Worm (Caenorhabditis elegans) whole organism, early embryonic: ENCODE results near the gene srx-122.

Experiments used
- B0310.2 ChIP-seq: sonication (generic microtip); optimal IDR thresholded peaks from 2 replicates; lab custom pipeline; 2016; ENCODE audit warnings: mild to moderate bottlenecking, missing genetic modification characterization, missing compliant biosample characterization
- F13C5.2 ChIP-seq: sonication (generic microtip); optimal IDR thresholded peaks from 2 replicates; lab custom pipeline; 2017; ENCODE audit warnings: mild to moderate bottlenecking, missing genetic modification characterization, inconsistent platforms, missing compliant biosample characterization
- aly-1 ChIP-seq: sonication (generic microtip); optimal IDR thresholded peaks from 2 replicates; lab custom pipeline; 2016; ENCODE audit warnings: missing genetic modification characterization, missing compliant biosample characterization
- ama-1 ChIP-seq: fragments of 150-350 bp; optimal IDR thresholded peaks from 2 replicates; lab custom pipeline; 2014
- ceh-13 ChIP-seq: fragments of 200-800 bp; sonication (Bioruptor generic); optimal IDR thresholded peaks from 2 replicates; lab custom pipeline; 2018; ENCODE audit warnings: mild to moderate bottlenecking, missing genetic modification characterization, missing compliant biosample characterization
- ceh-36 ChIP-seq: sonication (generic microtip); optimal IDR thresholded peaks from 2 replicates; lab custom pipeline; 2016; ENCODE audit warnings: missing genetic modification characterization, inconsistent platforms, missing compliant biosample characterization
- ets-7 ChIP-seq: sonication (generic microtip); optimal IDR thresholded peaks from 2 replicates; lab custom pipeline; 2016; ENCODE audit warnings: missing genotype, missing genetic modification characterization, missing compliant biosample characterization
- flt-1 ChIP-seq: fragments of 200-800 bp; sonication (Bioruptor generic); IDR thresholded peaks from 2 replicates; pipeline ENCODE4 v1.3.6; 2022; ENCODE audit warnings: missing genetic modification characterization, missing compliant biosample characterization
- hmbx-1 ChIP-seq: sonication (generic microtip); optimal IDR thresholded peaks from 2 replicates; lab custom pipeline; 2016; ENCODE audit warnings: mild to moderate bottlenecking, missing genetic modification characterization, missing compliant biosample characterization
- hmg-4 ChIP-seq: fragments of 200-800 bp; sonication (Bioruptor generic); optimal IDR thresholded peaks from 2 replicates; lab custom pipeline; 2018; ENCODE audit warnings: mild to moderate bottlenecking, missing genetic modification characterization, missing compliant biosample characterization
- hnd-1 ChIP-seq: sonication (generic microtip); optimal IDR thresholded peaks from 2 replicates; lab custom pipeline; 2016; ENCODE audit warnings: missing genetic modification characterization, missing compliant biosample characterization
- pes-1 ChIP-seq: fragments of 200-800 bp; sonication (Bioruptor generic); IDR thresholded peaks from 2 replicates; pipeline ENCODE4 v1.3.6; 2022; ENCODE audit warnings: missing genetic modification reagents, missing genetic modification characterization, missing compliant biosample characterization
- scrt-1 ChIP-seq: fragments of 200-800 bp; sonication (Bioruptor generic); IDR thresholded peaks from 2 replicates; pipeline ENCODE4 v1.3.6; 2022; ENCODE audit warnings: missing genetic modification characterization, missing compliant biosample characterization
- sea-1 ChIP-seq: fragments of 200-800 bp; sonication (Bioruptor generic); conservative IDR thresholded peaks from 2 replicates; pipeline ENCODE4 v1.3.6; 2022; ENCODE audit warnings: missing genetic modification characterization, missing compliant biosample characterization
- tbx-11 ChIP-seq: fragments of 200-800 bp; sonication (Bioruptor generic); IDR thresholded peaks from 2 replicates; pipeline ENCODE4 v1.3.6; 2022; ENCODE audit warnings: missing genetic modification characterization, missing compliant biosample characterization
- tbx-37 ChIP-seq: fragments of 200-800 bp; sonication (Bioruptor generic); conservative IDR thresholded peaks from 2 replicates; pipeline ENCODE4 v1.3.6; 2022; ENCODE audit warnings: missing genetic modification reagents, missing genetic modification characterization, missing compliant biosample characterization
- tra-4 ChIP-seq: sonication (generic microtip); optimal IDR thresholded peaks from 2 replicates; lab custom pipeline; 2017; ENCODE audit warnings: missing genetic modification characterization, missing compliant biosample characterization

Gene srx-122

DNA sequence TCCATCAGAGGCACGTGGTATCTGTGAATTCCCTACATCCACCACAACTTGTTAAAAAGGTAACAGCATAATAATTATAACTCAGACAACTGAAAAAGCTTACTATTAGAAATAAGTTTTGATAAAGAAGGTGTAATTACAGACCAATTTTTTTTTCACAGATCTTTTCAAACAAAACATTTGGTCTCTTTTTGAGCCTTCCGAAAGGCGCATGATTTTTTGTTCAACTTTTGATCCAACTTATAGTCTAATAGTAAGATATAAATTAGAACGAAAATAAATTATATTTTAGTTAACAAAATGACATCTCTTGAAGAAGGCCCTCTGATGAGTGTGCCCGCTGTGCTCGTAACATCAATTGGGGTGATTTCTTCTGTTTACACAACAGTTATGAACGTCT is 10.5 kb upstream of the srx-122 start, which contains the start of gene srbc-3:
TSS of gene srbc-3 (plus strand) at position 301 of the 400 bp plus-strand sequence.
- TF ChIP-seq aly-1 (tag; lab: Kevin White, UChicago) (no peak), scrt-1 (GFP tag; lab: Robert Waterston, UW) (no peak), ets-7 (tag; lab: Kevin White, UChicago) (no peak), tbx-11 (no peak), ama-1 (lab: Kevin White, UChicago) (no peak), ceh-36 (tag; lab: Kevin White, UChicago) (no peak), sea-1 (GFP tag; lab: Robert Waterston, UW) (no peak), B0310.2 (tag; lab: Kevin White, UChicago) (no peak), hnd-1 (tag; lab: Kevin White, UChicago) (no peak), tra-4 (no peak), hmbx-1 (tag; lab: Kevin White, UChicago) (no peak), tbx-37 (GFP tag; lab: Robert Waterston, UW) (no peak), F13C5.2 (tag; lab: Kevin White, UChicago) (no peak), ceh-13 (GFP tag; lab: Kevin White, UChicago) (no peak), flt-1 (GFP tag; lab: Robert Waterston, UW) (no peak), pes-1 (GFP tag; lab: Robert Waterston, UW) (no peak), hmg-4 (GFP tag; lab: Kevin White, UChicago) (no peak)

DNA sequence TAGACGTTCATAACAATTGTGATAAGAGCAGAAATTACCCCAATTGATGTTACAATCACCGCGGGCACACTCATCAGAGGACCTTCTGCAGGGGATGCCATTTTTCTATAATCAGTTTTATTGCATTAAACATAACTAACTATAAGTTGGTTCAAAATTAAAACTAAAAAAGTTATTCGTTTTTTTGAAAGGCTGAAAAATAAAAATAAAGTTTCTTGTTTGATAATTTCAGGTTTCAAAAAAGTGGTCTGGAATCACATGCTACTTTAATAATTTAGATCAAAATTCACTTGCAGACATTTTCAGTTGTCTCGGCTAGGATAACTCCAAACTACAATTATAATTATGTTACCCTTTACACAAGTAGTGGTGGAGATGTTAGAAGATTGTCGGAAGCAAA is 4.2 kb upstream of the srx-122 start, which contains the start of gene srbc-1:
TSS of gene srbc-1 (minus strand) at position 101 of the 400 bp plus-strand sequence.
- no peak for TF ChIP-seq ceh-36 (tag; lab: Kevin White, UChicago)
- no peak for TF ChIP-seq flt-1 (GFP tag; lab: Robert Waterston, UW)
- TF ChIP-seq ceh-13 (GFP tag; lab: Kevin White, UChicago) = no peak
- TF ChIP-seq hmg-4 (GFP tag; lab: Kevin White, UChicago) = no peak
- TF ChIP-seq hmbx-1 (tag; lab: Kevin White, UChicago) = no peak
- no peak for TF ChIP-seq tra-4
- no peak for TF ChIP-seq tbx-11
- TF ChIP-seq sea-1 (GFP tag; lab: Robert Waterston, UW) = no peak
- no peak for TF ChIP-seq B0310.2 (tag; lab: Kevin White, UChicago)
- TF ChIP-seq hnd-1 (tag; lab: Kevin White, UChicago) = no peak
- TF ChIP-seq aly-1 (tag; lab: Kevin White, UChicago) = no peak
- TF ChIP-seq tbx-37 (GFP tag; lab: Robert Waterston, UW) = no peak
- TF ChIP-seq ama-1 (lab: Kevin White, UChicago) = no peak
- no peak for TF ChIP-seq scrt-1 (GFP tag; lab: Robert Waterston, UW)
- no peak for TF ChIP-seq F13C5.2 (tag; lab: Kevin White, UChicago)
- TF ChIP-seq pes-1 (GFP tag; lab: Robert Waterston, UW) = no peak
- no peak for TF ChIP-seq ets-7 (tag; lab: Kevin White, UChicago)

DNA sequence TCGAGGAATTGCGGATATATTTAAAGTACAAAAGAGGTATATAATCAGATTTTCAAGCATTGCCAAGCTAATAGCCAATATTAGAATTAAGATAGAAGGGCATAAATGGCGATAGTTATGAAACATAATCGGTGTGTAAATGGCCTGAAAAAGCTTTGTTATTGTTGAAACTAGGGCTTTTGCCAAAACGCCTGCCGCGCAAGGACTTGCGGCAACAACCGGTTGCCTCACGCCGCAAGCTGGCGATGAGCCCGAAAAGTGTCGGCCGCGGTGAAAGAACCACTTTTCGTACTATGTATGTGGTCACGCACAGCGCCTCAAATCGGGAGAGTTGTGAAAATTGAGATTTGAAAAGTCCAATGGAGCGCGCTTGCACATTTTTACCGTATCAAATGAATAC is 1.8 kb upstream of the srx-122 start:
- no peak for TF ChIP-seq aly-1 (tag; lab: Kevin White, UChicago)
- TF ChIP-seq ceh-36 (tag; lab: Kevin White, UChicago) = no peak
- no peak for TF ChIP-seq ceh-13 (GFP tag; lab: Kevin White, UChicago)
- no peak for TF ChIP-seq hmbx-1 (tag; lab: Kevin White, UChicago)
- no peak for TF ChIP-seq tbx-11
- TF ChIP-seq scrt-1 (GFP tag; lab: Robert Waterston, UW) = no peak
- no peak for TF ChIP-seq tra-4
- no peak for TF ChIP-seq hnd-1 (tag; lab: Kevin White, UChicago)
- TF ChIP-seq F13C5.2 (tag; lab: Kevin White, UChicago) = no peak
- no peak for TF ChIP-seq hmg-4 (GFP tag; lab: Kevin White, UChicago)
- no peak for TF ChIP-seq tbx-37 (GFP tag; lab: Robert Waterston, UW)
- no peak for TF ChIP-seq sea-1 (GFP tag; lab: Robert Waterston, UW)
- no peak for TF ChIP-seq flt-1 (GFP tag; lab: Robert Waterston, UW)
- no peak for TF ChIP-seq pes-1 (GFP tag; lab: Robert Waterston, UW)
- TF ChIP-seq B0310.2 (tag; lab: Kevin White, UChicago) = no peak
- no peak for TF ChIP-seq ets-7 (tag; lab: Kevin White, UChicago)
- no peak for TF ChIP-seq ama-1 (lab: Kevin White, UChicago)

DNA sequence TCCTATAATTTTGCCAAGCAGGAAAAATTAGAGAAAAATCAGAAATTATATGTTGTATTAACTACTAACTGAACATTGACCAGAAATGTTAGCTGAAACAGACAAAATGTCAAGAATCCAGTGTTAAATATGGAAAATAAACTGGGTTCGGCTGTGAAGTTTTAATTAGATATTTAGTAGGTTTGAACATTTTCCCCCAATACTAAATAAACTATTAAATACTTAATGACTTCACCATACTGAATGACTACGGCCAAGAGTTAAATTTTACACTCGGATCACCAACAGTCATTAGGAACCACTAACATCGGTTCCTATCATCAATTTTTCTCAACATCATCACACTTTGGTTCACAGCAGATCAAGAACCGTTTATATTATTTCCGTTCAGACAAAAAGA is 2.3 kb downstream of the srx-122 start:
- TF ChIP-seq sea-1 (GFP tag; lab: Robert Waterston, UW) (no peak), tbx-11 (no peak), F13C5.2 (tag; lab: Kevin White, UChicago) (no peak), ama-1 (lab: Kevin White, UChicago) (no peak)

DNA sequence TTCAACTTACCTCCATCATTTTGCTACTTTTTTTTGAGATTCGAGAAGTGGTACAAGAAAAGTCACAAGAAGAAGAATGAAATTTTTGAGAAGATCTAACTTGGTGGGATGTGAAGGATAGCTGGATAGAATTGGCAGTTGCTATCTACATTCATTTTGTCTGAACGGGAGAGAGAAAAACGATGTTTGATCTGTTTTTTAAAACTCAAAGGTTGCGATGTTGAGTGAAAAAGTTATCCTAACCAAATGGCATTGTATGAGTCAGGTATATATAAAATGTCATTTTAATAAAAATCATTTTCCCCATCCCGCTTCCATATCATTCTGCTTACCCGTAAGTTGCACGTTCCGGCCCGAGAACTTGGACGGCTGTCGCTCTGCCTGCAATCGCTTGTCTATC is 8.4 kb downstream of the srx-122 start, which contains the start of gene F35F10.6:
TSS of gene F35F10.6 (minus strand) at position 101 of the 400 bp plus-strand sequence.
- TF ChIP-seq scrt-1 (GFP tag; lab: Robert Waterston, UW) (no peak), ama-1 (lab: Kevin White, UChicago) (no peak), aly-1 (tag; lab: Kevin White, UChicago) (no peak), tbx-11 (no peak), ceh-13 (GFP tag; lab: Kevin White, UChicago) (no peak), hnd-1 (tag; lab: Kevin White, UChicago) (no peak), ets-7 (tag; lab: Kevin White, UChicago) (no peak), F13C5.2 (tag; lab: Kevin White, UChicago) (no peak)

DNA sequence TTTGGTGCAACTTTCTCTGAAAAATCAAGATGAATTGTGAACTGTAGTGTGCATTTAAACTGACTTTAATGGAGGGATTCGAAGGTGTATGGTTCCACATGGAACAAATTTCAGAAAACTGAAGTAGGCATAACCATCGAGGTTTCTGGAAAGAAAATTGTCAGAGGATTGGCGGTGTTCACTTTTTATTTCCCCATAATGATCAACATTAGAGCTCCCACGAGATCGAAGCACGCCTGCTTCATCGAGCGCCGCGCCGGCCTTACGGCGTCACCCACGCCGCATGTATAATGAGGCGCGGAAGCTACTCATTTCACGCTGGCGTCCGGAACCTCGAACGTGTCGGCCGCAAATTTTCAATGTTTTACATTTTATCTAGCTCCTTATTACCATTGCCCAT is 9.5 kb downstream of the srx-122 start:
- no peak for TF ChIP-seq flt-1 (GFP tag; lab: Robert Waterston, UW)
- no peak for TF ChIP-seq F13C5.2 (tag; lab: Kevin White, UChicago)

DNA sequence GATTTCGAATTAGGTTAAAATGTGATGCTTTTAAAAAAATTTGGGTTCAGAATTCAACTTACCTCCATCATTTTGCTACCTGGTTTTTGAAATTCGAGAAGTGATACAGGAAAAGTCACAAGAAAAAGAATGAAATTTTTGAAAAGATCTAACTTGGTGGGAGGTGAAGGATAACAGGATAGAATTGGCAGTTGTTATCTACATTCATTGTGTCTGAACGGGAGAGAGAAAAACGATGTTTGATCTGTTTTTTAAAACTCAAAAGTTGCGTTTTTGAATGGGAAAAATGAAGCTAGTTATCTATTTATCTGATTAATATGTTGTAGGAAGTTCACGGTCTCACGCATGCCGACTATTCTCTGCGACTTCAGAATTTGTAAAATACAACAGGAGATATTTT is 10.3 kb downstream of the srx-122 start, which contains the start of gene F35F10.7:
TSS of gene F35F10.7 (minus strand) at position 101 of the 400 bp plus-strand sequence.
- no peak for TF ChIP-seq scrt-1 (GFP tag; lab: Robert Waterston, UW)
- TF ChIP-seq pes-1 (GFP tag; lab: Robert Waterston, UW) = no peak
- no peak for TF ChIP-seq sea-1 (GFP tag; lab: Robert Waterston, UW)
- TF ChIP-seq ceh-13 (GFP tag; lab: Kevin White, UChicago) = no peak
- TF ChIP-seq hmg-4 (GFP tag; lab: Kevin White, UChicago) = no peak
- TF ChIP-seq F13C5.2 (tag; lab: Kevin White, UChicago) = no peak
- TF ChIP-seq tbx-37 (GFP tag; lab: Robert Waterston, UW) = no peak
- TF ChIP-seq B0310.2 (tag; lab: Kevin White, UChicago) = no peak
